Worm (Caenorhabditis elegans): ENCODE results near the gene hum-2.

Gene hum-2

DNA sequence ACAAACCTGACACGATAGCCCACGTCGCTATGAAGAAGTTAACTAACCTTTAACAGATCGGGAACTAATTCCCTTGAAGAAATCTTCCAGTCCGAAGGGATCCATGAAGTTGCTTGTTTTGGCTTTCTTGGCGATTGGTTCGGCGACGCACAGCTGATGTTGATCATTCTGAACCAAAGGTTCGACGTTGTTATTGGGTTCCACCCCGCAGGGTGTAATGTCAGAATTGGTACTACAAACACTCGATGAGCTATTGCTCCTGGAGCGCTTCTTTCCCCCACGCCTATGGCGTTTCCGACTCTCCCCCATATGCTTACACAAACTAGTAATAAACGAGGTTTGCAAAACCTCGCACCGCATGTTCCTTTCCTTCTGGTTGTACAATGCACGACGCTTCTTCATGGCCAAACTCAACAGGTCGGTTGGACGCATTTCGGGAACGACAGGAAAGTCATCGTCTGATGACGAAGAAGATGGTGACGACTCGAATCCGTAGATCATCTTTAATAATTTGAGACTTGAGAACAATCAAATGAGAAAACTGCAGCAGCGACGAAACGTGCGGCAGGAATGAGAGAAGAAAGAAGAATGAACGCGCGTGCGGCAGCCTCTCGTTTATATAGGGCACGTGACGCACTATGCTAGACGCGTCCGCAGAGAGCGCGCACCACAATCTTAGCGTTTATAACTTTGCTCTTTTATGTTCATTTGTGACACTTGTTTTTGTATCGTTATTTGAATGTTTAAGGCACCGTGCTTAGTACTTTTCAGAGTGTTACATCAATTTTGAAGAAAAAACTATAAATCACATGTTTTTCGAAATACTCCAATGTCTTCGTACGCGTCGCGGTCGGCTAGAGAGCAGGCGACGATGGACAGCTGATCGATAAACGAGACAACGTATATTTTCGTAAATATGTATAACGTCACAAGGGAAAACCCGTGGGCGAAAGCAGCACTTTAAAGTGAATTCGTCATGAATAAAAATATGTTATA, 42.0 kb upstream of the hum-2 start, which contains the start of gene tos-1 (continued):
- TF ChIP-seq tbx-7 (tag; optimal IDR thresholded peaks at IDR 0.05) (peak; percentile 57), zip-5 (tag; optimal IDR thresholded peaks at IDR 0.05) (peak; percentile 12), nhr-11 (tag; optimal IDR thresholded peaks at IDR 0.05) (no peak), C38D4.7 (GFP tag; optimal IDR thresholded peaks at IDR 0.05) (peak; percentile 59), ceh-19 (GFP tag; optimal IDR thresholded peaks at IDR 0.05) (peak; percentile 87), eyg-1 (tag; optimal IDR thresholded peaks at IDR 0.05) (peak; percentile 75), dve-1 (tag; optimal IDR thresholded peaks at IDR 0.05) (peak; percentile 96), pha-2 (tag; optimal IDR thresholded peaks at IDR 0.05) (peak; percentile 85), pqm-1 (tag; optimal IDR thresholded peaks at IDR 0.05) (peak; percentile 98), lim-6 (tag; optimal IDR thresholded peaks at IDR 0.05) (peak; percentile 46), pag-3 (tag; optimal IDR thresholded peaks at IDR 0.05; ENCODE audit: borderline replicate concordance) (peak; percentile 88), gmeb-2 (tag; optimal IDR thresholded peaks at IDR 0.05) (peak; percentile 56), unc-55 (GFP tag; optimal IDR thresholded peaks at IDR 0.05) (peak; percentile 94), ttx-3 (tag; optimal IDR thresholded peaks at IDR 0.05) (peak; percentile 75), ceh-45 (GFP tag; IDR thresholded peaks at IDR 0.05) (0 out of 2 replicates have a peak, but pooled peaks have one; percentile 48), ets-4 (tag; optimal IDR thresholded peaks at IDR 0.05) (peak; percentile 93), ztf-16 (tag; optimal IDR thresholded peaks at IDR 0.05) (peak; percentile 93), rnt-1 (tag; optimal IDR thresholded peaks at IDR 0.05) (peak; percentile 99), ceh-2 (tag; optimal IDR thresholded peaks at IDR 0.05) (peak; percentile 71), ceh-30 (tag; optimal IDR thresholded peaks at IDR 0.05) (no peak), nhr-232 (tag; optimal IDR thresholded peaks at IDR 0.05) (peak; percentile 34), sox-2 (GFP tag; IDR thresholded peaks at IDR 0.05) (peak; percentile 84), ceh-31 (tag; optimal IDR thresholded peaks at IDR 0.05) (peak; percentile 97), ceh-14 (tag; optimal IDR thresholded peaks at IDR 0.05) (peak; percentile 97), sdc-2 (tag; optimal IDR thresholded peaks at IDR 0.05) (peak; percentile 83), fax-1 (tag; optimal IDR thresholded peaks at IDR 0.05) (peak; percentile 66), ahr-1 (tag; optimal IDR thresholded peaks at IDR 0.05) (no peak), odd-2 (tag; optimal IDR thresholded peaks at IDR 0.05) (no peak), ceh-24 (tag; optimal IDR thresholded peaks at IDR 0.05) (peak; percentile 60), nfya-1 (tag; optimal IDR thresholded peaks at IDR 0.05) (peak; percentile 93), syd-9 (tag; optimal IDR thresholded peaks at IDR 0.05) (peak; percentile 95), hlh-8 (tag; optimal IDR thresholded peaks at IDR 0.05) (peak; percentile 93), elt-4 (tag; optimal IDR thresholded peaks at IDR 0.05) (peak; percentile 77), ref-2 (tag; optimal IDR thresholded peaks at IDR 0.05) (peak; percentile 100), unc-42 (tag; optimal IDR thresholded peaks at IDR 0.05) (peak; percentile 97), ceh-22 (tag; optimal IDR thresholded peaks at IDR 0.05) (no peak), T23F11.4 (GFP tag; optimal IDR thresholded peaks at IDR 0.05) (peak; percentile 90), pax-1 (tag; optimal IDR thresholded peaks at IDR 0.05) (peak; percentile 84), F13H6.1 (tag; optimal IDR thresholded peaks at IDR 0.05) (peak; percentile 89), ceh-48 (tag; optimal IDR thresholded peaks at IDR 0.05) (peak; percentile 94), tbx-2 (tag; optimal IDR thresholded peaks at IDR 0.05) (peak; percentile 99), elt-2 (tag; optimal IDR thresholded peaks at IDR 0.05) (peak; percentile 97), sox-4 (tag; optimal IDR thresholded peaks at IDR 0.05) (peak; percentile 76), unc-86 (tag; optimal IDR thresholded peaks at IDR 0.05) (peak; percentile 95), che-1 (tag; optimal IDR thresholded peaks at IDR 0.05) (peak; percentile 71), ceh-9 (tag; optimal IDR thresholded peaks at IDR 0.05) (no peak), fkh-6 (tag; optimal IDR thresholded peaks at IDR 0.05) (peak; percentile 77), pha-4 (tag; optimal IDR thresholded peaks at IDR 0.05) (no peak), ceh-6 (GFP tag; optimal IDR thresholded peaks at IDR 0.05) (peak; percentile 21)

All from whole organism, late embryonic.